Fruit fly (Drosophila melanogaster): Measurements from ENCODE around the gene Spn77Ba.

Spn77Ba gene

DNA sequence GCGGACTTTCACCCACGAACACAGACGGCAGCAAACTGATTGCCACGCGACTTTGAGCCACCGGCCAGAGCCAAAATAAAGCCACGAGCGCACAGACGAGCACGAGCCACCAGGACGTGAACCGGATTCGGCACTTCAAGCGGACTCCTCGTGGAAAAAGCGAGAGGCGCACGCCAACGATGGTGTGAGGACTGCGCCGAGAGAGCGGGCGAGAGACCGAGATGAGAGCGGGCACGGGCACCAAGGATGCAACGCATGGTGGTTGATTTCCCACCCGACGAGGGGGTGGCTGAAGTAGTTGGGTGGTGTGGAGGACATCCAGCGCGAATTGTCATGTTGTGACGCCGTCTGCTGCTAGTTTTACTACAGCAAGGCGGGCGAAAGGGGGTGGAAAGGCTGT, 21.9 kb upstream of the Spn77Ba start, which contains the start of gene gogo (continued):
- peak; percentile 24 for TF ChIP-seq her (GFP tag; optimal IDR thresholded peaks at IDR 0.05)
- TF ChIP-seq Trl (optimal IDR thresholded peaks at IDR 0.05), result peak; percentile 46 to 65
- no peak for TF ChIP-seq Trl (GFP tag; optimal IDR thresholded peaks at IDR 0.05)
- peak; percentile 98 for TF ChIP-seq Deaf1 (tag; optimal IDR thresholded peaks at IDR 0.05)
- no peak for TF ChIP-seq prd (optimal IDR thresholded peaks at IDR 0.05)
- 0 out of 3 replicates have a peak, but pooled peaks have one; percentile 11 for TF ChIP-seq prd (GFP tag; IDR thresholded peaks at IDR 0.05)
- TF ChIP-seq CG43689 (GFP tag; IDR thresholded peaks at IDR 0.05), result no peak
- peak; percentile 35 for TF ChIP-seq yki (optimal IDR thresholded peaks at IDR 0.05)
- TF ChIP-seq lmd (GFP tag; IDR thresholded peaks at IDR 0.05), result no peak
- TF ChIP-seq CG3163 (GFP tag; optimal IDR thresholded peaks at IDR 0.05), result peak; percentile 7
- TF ChIP-seq ewg (GFP tag; optimal IDR thresholded peaks at IDR 0.05), result peak; percentile 87
- TF ChIP-seq CG34422 (GFP tag; IDR thresholded peaks at IDR 0.05), result 0 out of 3 replicates have a peak, but pooled peaks have one; percentile 34
- TF ChIP-seq HmgD (GFP tag; optimal IDR thresholded peaks at IDR 0.05), result peak; percentile 24
- TF ChIP-seq Dip2 (GFP tag; IDR thresholded peaks at IDR 0.05), result no peak
- TF ChIP-seq zen (tag; optimal IDR thresholded peaks at IDR 0.05), result peak; percentile 7
- no peak for TF ChIP-seq hbn (GFP tag; IDR thresholded peaks at IDR 0.05; ENCODE audit: partially characterized antibody)
- TF ChIP-seq Myb (GFP tag; optimal IDR thresholded peaks at IDR 0.05), result no peak
- TF ChIP-seq C15 (GFP tag; IDR thresholded peaks at IDR 0.05), result no peak
- TF ChIP-seq hth (optimal IDR thresholded peaks at IDR 0.05), result no peak
- TF ChIP-seq Awh (GFP tag; IDR thresholded peaks at IDR 0.05), result no peak
- peak; percentile 8 for TF ChIP-seq Nf-YC (tag; optimal IDR thresholded peaks at IDR 0.05)
- no peak for TF ChIP-seq CG1832 (GFP tag; optimal IDR thresholded peaks at IDR 0.05)
- peak; percentile 53 for TF ChIP-seq Ets65A (GFP tag)
- TF ChIP-seq ci (GFP tag; IDR thresholded peaks at IDR 0.05), result peak; percentile 57; the same call in 1 of the 3 replicates
- 0 out of 3 replicates have a peak, but pooled peaks have one; percentile 28 for TF ChIP-seq Doc3 (GFP tag; IDR thresholded peaks at IDR 0.05; ENCODE audit: partially characterized antibody)
- peak; percentile 60 for TF ChIP-seq Jarid2 (GFP tag; optimal IDR thresholded peaks at IDR 0.05)
- no peak for TF ChIP-seq Med (GFP tag)
- TF ChIP-seq CG17361 (GFP tag; IDR thresholded peaks at IDR 0.05), result no peak
- TF ChIP-seq gcm (GFP tag; optimal IDR thresholded peaks at IDR 0.05), result no peak
- peak; percentile 34 for TF ChIP-seq CG15514 (GFP tag; optimal IDR thresholded peaks at IDR 0.05)
- TF ChIP-seq vvl (GFP tag; IDR thresholded peaks at IDR 0.05), result 0 out of 2 replicates have a peak, but pooled peaks have one; percentile 21
- 0 out of 4 replicates have a peak, but pooled peaks have one; percentile 74 for TF ChIP-seq chinmo (GFP tag; IDR thresholded peaks at IDR 0.05; ENCODE audit: partially characterized antibody)
- peak; percentile 10 for TF ChIP-seq nerfin-1 (tag; optimal IDR thresholded peaks at IDR 0.05)
- TF ChIP-seq pros (GFP tag; optimal IDR thresholded peaks at IDR 0.05), result peak; percentile 57
- peak; percentile 86 for TF ChIP-seq sens (GFP tag)
- no peak for TF ChIP-seq Sox100B (GFP tag; optimal IDR thresholded peaks at IDR 0.05)
- no peak for TF ChIP-seq CG1603 (tag; optimal IDR thresholded peaks at IDR 0.05)
- peak; percentile 57; the same call in 1 of the 2 replicates for TF ChIP-seq crol (GFP tag; IDR thresholded peaks at IDR 0.05)
- TF ChIP-seq Bdp1 (GFP tag; optimal IDR thresholded peaks at IDR 0.05), result no peak
- TF ChIP-seq pb (GFP tag; optimal IDR thresholded peaks at IDR 0.05), result no peak
- no peak for TF ChIP-seq vfl (GFP tag; optimal IDR thresholded peaks at IDR 0.05)
- TF ChIP-seq CG13894 (tag; optimal IDR thresholded peaks at IDR 0.05), result peak; percentile 34
- TF ChIP-seq inv (GFP tag; IDR thresholded peaks at IDR 0.05; ENCODE audit: partially characterized antibody), result no peak
- no peak for TF ChIP-seq CG2678 (tag; optimal IDR thresholded peaks at IDR 0.05)
- 0 out of 2 replicates have a peak, but pooled peaks have one; percentile 22 for TF ChIP-seq chm (GFP tag; IDR thresholded peaks at IDR 0.05)
